Fruit fly (Drosophila melanogaster) Kc167 (cell line): ENCODE data around the gene qua.

Source experiments
- Myc ChIP-seq: fragments of >200 bp; optimal IDR thresholded peaks from 2 replicates; lab custom pipeline; 2017; ENCODE audit warnings: missing external identifiers
- Sin3A ChIP-seq: fragments of >200 bp; optimal IDR thresholded peaks from 2 replicates; lab custom pipeline; 2018; ENCODE audit warnings: missing external identifiers
- h ChIP-seq: fragments of >200 bp; optimal IDR thresholded peaks from 3 replicates; lab custom pipeline; 2018; ENCODE audit warnings: missing external identifiers
- insv ChIP-seq: fragments of >200 bp; optimal IDR thresholded peaks from 3 replicates; lab custom pipeline; 2018; ENCODE audit warnings: missing external identifiers
- psq ChIP-seq: fragments of >200 bp; optimal IDR thresholded peaks from 2 replicates; lab custom pipeline; 2017; ENCODE audit warnings: missing external identifiers
- ttk ChIP-seq: sonication (Bioruptor generic); optimal IDR thresholded peaks from 2 replicates; lab custom pipeline; 2017; ENCODE audit warnings: missing external identifiers

qua gene

dm6 chr2L:17457944-17458343 is 39.1 kb downstream of the qua start, which contains the start of gene CG18563:
TSS of gene CG18563 (minus strand) at chr2L:17458044.
- no peak for TF ChIP-seq Sin3A (lab: Kevin White, UChicago)
- no peak for TF ChIP-seq insv
- TF ChIP-seq ttk (lab: Kevin White, UChicago), result no peak
- no peak for TF ChIP-seq Myc
- TF ChIP-seq h, result no peak
- no peak for TF ChIP-seq psq (lab: Kevin White, UChicago)

dm6 chr2L:17455823-17456222 is 41.2 kb downstream of the qua start, which contains the start of gene SPH93:
TSS of gene SPH93 (minus strand) at chr2L:17455923.
- no peak for TF ChIP-seq insv
- TF ChIP-seq Sin3A (lab: Kevin White, UChicago), result no peak
- no peak for TF ChIP-seq h
- no peak for TF ChIP-seq ttk (lab: Kevin White, UChicago)
- TF ChIP-seq psq (lab: Kevin White, UChicago), result no peak
- no peak for TF ChIP-seq Myc

- no peak for TF ChIP-seq insv
- no peak for TF ChIP-seq Sin3A (lab: Kevin White, UChicago)
- no peak for TF ChIP-seq ttk (lab: Kevin White, UChicago)
- TF ChIP-seq h, result no peak
- no peak for TF ChIP-seq psq (lab: Kevin White, UChicago)
- no peak for TF ChIP-seq Myc
Observed at dm6 chr2L:17452624-17453023, 44.4 kb downstream of the qua start, which contains the start of gene CG5050. TSS of gene CG5050 (plus strand) at chr2L:17452924.

DNA sequence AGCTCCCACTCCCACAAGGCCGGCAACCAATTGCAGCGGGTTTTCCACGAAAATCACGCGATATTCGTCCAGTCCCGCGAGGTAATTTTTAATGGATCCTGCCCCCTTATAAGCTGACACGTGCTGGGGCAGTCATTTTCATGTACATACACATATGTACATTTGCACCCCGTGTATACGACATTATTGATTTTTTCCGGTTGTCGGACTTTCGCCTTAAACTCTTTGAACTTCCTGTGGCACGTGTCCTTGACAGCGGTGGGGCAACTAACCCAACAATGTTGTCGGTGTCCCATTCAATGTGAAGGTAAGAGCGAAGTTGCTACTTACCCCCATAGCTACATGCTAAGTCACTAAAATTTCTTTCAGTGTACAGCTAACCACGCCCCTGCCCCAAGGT is 44.9 kb downstream of the qua start:
- no peak for TF ChIP-seq Sin3A (lab: Kevin White, UChicago)
- no peak for TF ChIP-seq h
- TF ChIP-seq insv, result no peak
- TF ChIP-seq ttk (lab: Kevin White, UChicago), result no peak
- TF ChIP-seq psq (lab: Kevin White, UChicago), result no peak
- TF ChIP-seq Myc, result no peak

- TF ChIP-seq Sin3A (lab: Kevin White, UChicago), result no peak
- TF ChIP-seq ttk (lab: Kevin White, UChicago), result no peak
- no peak for TF ChIP-seq h
- TF ChIP-seq insv, result no peak
- no peak for TF ChIP-seq psq (lab: Kevin White, UChicago)
Observed at dm6 chr2L:17450505-17451415, 46.2 kb downstream of the qua start.

DNA sequence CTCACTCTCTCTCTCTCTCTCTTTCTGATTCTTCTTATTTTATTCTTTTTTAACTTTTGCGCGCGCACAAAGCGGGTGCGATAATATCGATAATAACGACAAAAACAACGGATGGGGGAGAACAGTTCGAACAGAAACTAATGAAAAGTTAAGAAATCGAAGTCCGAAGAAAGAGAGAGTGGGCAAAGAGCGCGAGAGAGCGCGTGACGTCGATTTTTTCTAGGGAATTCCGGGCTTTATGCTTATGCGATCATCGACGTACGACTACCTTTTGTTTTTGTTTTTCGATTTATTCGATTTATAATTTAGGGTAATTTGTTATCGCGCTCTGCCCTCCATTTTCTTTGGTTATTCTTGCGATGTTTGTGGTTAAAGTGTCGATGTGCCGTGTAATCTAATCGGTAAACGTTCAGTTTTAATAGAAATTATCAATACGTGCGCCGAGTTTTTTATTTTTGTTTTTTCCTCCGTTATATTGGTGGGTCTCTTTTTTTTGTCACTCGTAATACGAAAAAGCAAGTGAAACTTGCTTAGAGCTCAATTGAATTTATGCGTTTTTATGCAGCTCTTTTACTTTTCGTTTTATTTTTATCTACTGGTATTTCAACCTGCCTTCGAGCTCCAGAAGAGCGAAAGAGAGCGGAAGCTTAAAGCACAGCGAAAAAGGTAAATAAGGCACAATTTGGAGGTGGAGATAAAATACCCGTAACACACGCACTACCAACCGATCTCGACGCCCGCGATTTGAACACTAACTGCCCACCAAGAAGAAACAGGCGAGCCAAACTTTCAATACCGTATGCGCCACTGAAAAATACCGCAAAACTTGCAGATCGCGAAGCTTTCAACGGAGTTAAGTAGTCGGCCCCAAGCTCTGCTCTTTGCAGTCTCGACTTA is 47.2 kb downstream of the qua start, which contains the start of gene dl:
Gene dl, minus strand, starts transcription at position 757 of the 897 bp plus-strand sequence.
- TF ChIP-seq Myc, result no peak
- TF ChIP-seq insv, result no peak
- TF ChIP-seq psq (lab: Kevin White, UChicago), result no peak
- TF ChIP-seq Sin3A (lab: Kevin White, UChicago), result no peak
- TF ChIP-seq h, result no peak
- no peak for TF ChIP-seq ttk (lab: Kevin White, UChicago)

DNA sequence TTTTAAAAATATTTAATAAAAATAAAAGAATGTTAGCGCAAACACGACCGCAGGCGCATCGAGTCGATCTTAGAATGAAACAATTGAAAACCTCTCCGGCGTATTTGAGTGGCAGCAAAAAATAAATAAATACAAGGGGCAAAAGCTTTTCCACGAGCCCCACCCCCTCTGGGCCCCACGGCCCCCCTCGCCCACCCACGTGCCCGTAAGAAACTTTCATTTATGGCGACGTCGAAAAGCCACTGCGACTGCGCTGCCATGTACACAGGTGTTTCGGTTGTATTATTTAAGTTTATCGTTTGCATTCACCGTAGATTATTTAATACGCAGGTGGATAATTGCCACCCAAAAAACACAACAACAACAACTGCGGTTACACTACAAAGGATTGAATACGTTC is 48.6 kb downstream of the qua start:
- TF ChIP-seq psq (lab: Kevin White, UChicago) (no peak), Myc (no peak), Sin3A (lab: Kevin White, UChicago) (no peak), insv (no peak), h (no peak), ttk (lab: Kevin White, UChicago) (no peak)

DNA sequence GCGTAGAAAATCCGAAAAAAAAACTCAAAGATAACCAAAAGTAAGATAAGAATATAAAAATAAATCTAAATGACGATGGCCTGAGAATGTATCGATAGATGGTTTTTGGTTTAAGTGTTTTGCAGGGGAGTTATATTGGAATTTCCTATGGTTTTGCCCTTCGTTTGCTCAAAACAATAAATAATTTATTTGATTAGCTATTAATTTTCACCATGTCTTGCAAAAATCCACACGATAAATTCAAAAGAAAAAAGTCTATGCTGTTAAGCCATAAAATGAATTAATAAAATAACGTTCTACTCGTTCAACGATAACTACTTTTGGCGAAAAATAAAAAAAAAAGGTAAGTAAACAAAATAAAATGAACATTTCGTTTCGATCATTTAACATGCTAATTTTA is 49.9 kb downstream of the qua start:
- TF ChIP-seq psq (lab: Kevin White, UChicago) (no peak), Myc (no peak), insv (no peak), h (no peak), ttk (lab: Kevin White, UChicago) (no peak), Sin3A (lab: Kevin White, UChicago) (no peak)

DNA sequence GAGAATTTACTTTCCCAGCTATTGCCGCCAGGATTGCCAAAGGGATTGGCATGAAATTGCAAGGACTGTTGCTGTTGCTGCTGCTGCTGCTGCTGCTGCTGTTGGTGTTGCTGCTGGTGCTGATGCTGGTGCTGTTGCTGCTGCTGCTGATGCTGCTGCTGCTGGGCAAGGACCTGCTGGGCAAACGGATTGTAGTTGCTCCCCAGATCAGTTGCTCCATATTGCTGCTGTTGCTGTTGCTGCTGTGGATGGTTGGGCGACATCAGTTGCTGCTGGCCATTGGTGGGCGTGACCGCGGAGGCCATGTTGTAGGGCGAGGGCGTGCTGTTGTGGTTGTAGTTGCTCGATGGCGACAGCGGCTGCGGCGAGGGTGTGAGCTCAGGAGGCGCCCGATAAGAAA is 59.4 kb downstream of the qua start:
- no peak for TF ChIP-seq ttk (lab: Kevin White, UChicago)
- TF ChIP-seq Sin3A (lab: Kevin White, UChicago), result no peak
- TF ChIP-seq h, result no peak
- TF ChIP-seq Myc, result no peak
- no peak for TF ChIP-seq psq (lab: Kevin White, UChicago)
- no peak for TF ChIP-seq insv
